Worm (Caenorhabditis elegans) whole organism, midembryonic: ENCODE data around the gene col-141.

Experiments
- T22C8.4 ChIP-seq: fragments of 200-800 bp; sonication (Bioruptor generic); IDR thresholded peaks from 2 replicates; pipeline ENCODE4 v1.3.6; 2022; ENCODE audit warnings: missing genetic modification characterization, missing compliant biosample characterization
- cog-1 ChIP-seq: sonication (generic microtip); optimal IDR thresholded peaks from 2 replicates; lab custom pipeline; 2016; ENCODE audit warnings: missing genetic modification characterization, missing compliant biosample characterization
- flt-1 ChIP-seq: fragments of 200-800 bp; sonication (Bioruptor generic); IDR thresholded peaks from 2 replicates; pipeline ENCODE4 v1.3.6; 2022; ENCODE audit warnings: missing genetic modification characterization, missing compliant biosample characterization
- klf-2 ChIP-seq: fragments of 200-800 bp; sonication (Bioruptor generic); conservative IDR thresholded peaks from 2 replicates; pipeline ENCODE4 v1.3.6; 2022; ENCODE audit warnings: missing genetic modification reagents, missing genetic modification characterization, missing compliant biosample characterization
- med-1 ChIP-seq: sonication (generic microtip); optimal IDR thresholded peaks from 2 replicates; lab custom pipeline; 2017; ENCODE audit warnings: missing genetic modification characterization, mild to moderate bottlenecking, missing compliant biosample characterization, antibody characterized with exemption, missing genetic modification reagents; ENCODE audit not compliant: insufficient read depth
- ref-1 ChIP-seq: fragments of 200-800 bp; sonication (Bioruptor generic); conservative IDR thresholded peaks from 2 replicates; pipeline ENCODE4 v1.3.6; 2022; ENCODE audit warnings: missing genetic modification reagents, missing genetic modification characterization, missing compliant biosample characterization
- tab-1 ChIP-seq: fragments of 200-800 bp; sonication (Bioruptor generic); IDR thresholded peaks from 2 replicates; pipeline ENCODE4 v1.3.6; 2022; ENCODE audit warnings: missing genetic modification characterization, missing compliant biosample characterization
- ztf-23 ChIP-seq: fragments of 200-800 bp; sonication (Bioruptor generic); IDR thresholded peaks from 2 replicates; pipeline ENCODE4 v1.3.6; 2022; ENCODE audit warnings: missing genetic modification reagents, missing genetic modification characterization, missing compliant biosample characterization
- ztf-29 ChIP-seq: fragments of 200-800 bp; sonication (Bioruptor generic); IDR thresholded peaks from 2 replicates; pipeline ENCODE4 v1.3.6; 2022; ENCODE audit warnings: missing genetic modification reagents, missing genetic modification characterization, missing compliant biosample characterization

The col-141 gene

ce11 chrV:6811863-6812262, 17.6 kb upstream of the col-141 start:
- TF ChIP-seq flt-1, result no peak
- TF ChIP-seq T22C8.4, result no peak
- TF ChIP-seq tab-1 (GFP tag; lab: Robert Waterston, UW), result no peak
- TF ChIP-seq cog-1 (tag; lab: Kevin White, UChicago), result no peak
- TF ChIP-seq ztf-23 (GFP tag; lab: Robert Waterston, UW), result no peak
- TF ChIP-seq klf-2, result no peak
- TF ChIP-seq med-1, result no peak
- no peak for TF ChIP-seq ztf-29 (GFP tag; lab: Robert Waterston, UW)
- TF ChIP-seq ref-1 (GFP tag; lab: Robert Waterston, UW), result no peak

- TF ChIP-seq flt-1, result no peak
- no peak for TF ChIP-seq ztf-23 (GFP tag; lab: Robert Waterston, UW)
- TF ChIP-seq med-1, result no peak
- TF ChIP-seq tab-1 (GFP tag; lab: Robert Waterston, UW), result no peak
- TF ChIP-seq ztf-29 (GFP tag; lab: Robert Waterston, UW), result no peak
- no peak for TF ChIP-seq klf-2
- no peak for TF ChIP-seq T22C8.4
- TF ChIP-seq ref-1 (GFP tag; lab: Robert Waterston, UW), result no peak
- TF ChIP-seq cog-1 (tag; lab: Kevin White, UChicago), result no peak
Observed at ce11 chrV:6813862-6814261, 15.6 kb upstream of the col-141 start.

ce11 chrV:6817184-6817583, 12.3 kb upstream of the col-141 start, which contains the start of gene dmsr-14:
dmsr-14 (minus strand) TSS chrV:6817284.
- TF ChIP-seq ztf-23 (GFP tag; lab: Robert Waterston, UW), result no peak

- TF ChIP-seq klf-2 (no peak), ztf-23 (GFP tag; lab: Robert Waterston, UW) (no peak), ref-1 (GFP tag; lab: Robert Waterston, UW) (no peak), tab-1 (GFP tag; lab: Robert Waterston, UW) (no peak), cog-1 (tag; lab: Kevin White, UChicago) (no peak), T22C8.4 (no peak), flt-1 (no peak), med-1 (no peak), ztf-29 (GFP tag; lab: Robert Waterston, UW) (no peak)
Observed at ce11 chrV:6819812-6820211, 9.7 kb upstream of the col-141 start, which contains the start of gene dmsr-13. dmsr-13 (minus strand) TSS chrV:6819912.

- TF ChIP-seq flt-1, result no peak
- no peak for TF ChIP-seq ref-1 (GFP tag; lab: Robert Waterston, UW)
Observed at ce11 chrV:6821509-6821908, 8.0 kb upstream of the col-141 start, which contains the start of gene T15B7.8. T15B7.8 (plus strand) TSS chrV:6821809.

ce11 chrV:6823432-6823831, 6.1 kb upstream of the col-141 start:
- TF ChIP-seq T22C8.4 (no peak), flt-1 (no peak), ztf-29 (GFP tag; lab: Robert Waterston, UW) (no peak), ztf-23 (GFP tag; lab: Robert Waterston, UW) (no peak), cog-1 (tag; lab: Kevin White, UChicago) (no peak), klf-2 (no peak), med-1 (no peak), tab-1 (GFP tag; lab: Robert Waterston, UW) (no peak), ref-1 (GFP tag; lab: Robert Waterston, UW) (no peak)

- TF ChIP-seq med-1, result no peak
- no peak for TF ChIP-seq klf-2
Observed at ce11 chrV:6828786-6829185, 718 bp upstream of the col-141 start, which contains the start of gene dmsr-15. dmsr-15 (minus strand) TSS chrV:6828886.

- TF ChIP-seq med-1 (no peak), klf-2 (no peak), ztf-29 (GFP tag; lab: Robert Waterston, UW) (no peak), ztf-23 (GFP tag; lab: Robert Waterston, UW) (no peak), flt-1 (no peak), cog-1 (tag; lab: Kevin White, UChicago) (no peak), ref-1 (GFP tag; lab: Robert Waterston, UW) (no peak), T22C8.4 (no peak), tab-1 (GFP tag; lab: Robert Waterston, UW) (no peak)
Observed at ce11 chrV:6830075-6830474, 571 bp downstream of the col-141 start.

- TF ChIP-seq klf-2, result no peak
- no peak for TF ChIP-seq ref-1 (GFP tag; lab: Robert Waterston, UW)
- TF ChIP-seq ztf-29 (GFP tag; lab: Robert Waterston, UW), result no peak
- TF ChIP-seq flt-1, result no peak
- no peak for TF ChIP-seq med-1
- no peak for TF ChIP-seq cog-1 (tag; lab: Kevin White, UChicago)
- TF ChIP-seq tab-1 (GFP tag; lab: Robert Waterston, UW), result no peak
Observed at ce11 chrV:6830755-6831227, 1.3 kb downstream of the col-141 start, which contains the start of gene col-142. col-142 (plus strand) TSS chrV:6831177.

- TF ChIP-seq flt-1 (no peak), ztf-23 (GFP tag; lab: Robert Waterston, UW) (no peak), klf-2 (no peak), T22C8.4 (no peak), ref-1 (GFP tag; lab: Robert Waterston, UW) (no peak), med-1 (no peak), tab-1 (GFP tag; lab: Robert Waterston, UW) (no peak), ztf-29 (GFP tag; lab: Robert Waterston, UW) (no peak), cog-1 (tag; lab: Kevin White, UChicago) (no peak)
Observed at ce11 chrV:6831539-6831938, 2.0 kb downstream of the col-141 start.

- no peak for TF ChIP-seq med-1
- no peak for TF ChIP-seq tab-1 (GFP tag; lab: Robert Waterston, UW)
- no peak for TF ChIP-seq ztf-23 (GFP tag; lab: Robert Waterston, UW)
- no peak for TF ChIP-seq cog-1 (tag; lab: Kevin White, UChicago)
- TF ChIP-seq T22C8.4, result no peak
- no peak for TF ChIP-seq klf-2
- no peak for TF ChIP-seq flt-1
- no peak for TF ChIP-seq ztf-29 (GFP tag; lab: Robert Waterston, UW)
- TF ChIP-seq ref-1 (GFP tag; lab: Robert Waterston, UW), result no peak
Observed at ce11 chrV:6835242-6835641, 5.7 kb downstream of the col-141 start, which contains the start of the genes T15B7.14 and col-143. T15B7.14 (minus strand) TSS chrV:6835342. col-143 (plus strand) TSS chrV:6835635.
